Worm (Caenorhabditis elegans): ENCODE results near the gene spp-16.

Gene spp-16

ce11 chrV:10894601-10895000, 6.5 kb downstream of the spp-16 start, which contains the start of the genes F32D8.14 and F32D8.5 (continued):
- TF ChIP-seq lsy-2 (tag; optimal IDR thresholded peaks at IDR 0.05) (peak; percentile 87 to 89), ceh-8 (GFP tag; optimal IDR thresholded peaks at IDR 0.05) (peak; percentile 51), elt-3 (tag; optimal IDR thresholded peaks at IDR 0.05) (peak in 1 of 6 experiments; percentile 77), fkh-8 (tag; optimal IDR thresholded peaks at IDR 0.05) (peak; percentile 84)

DNA sequence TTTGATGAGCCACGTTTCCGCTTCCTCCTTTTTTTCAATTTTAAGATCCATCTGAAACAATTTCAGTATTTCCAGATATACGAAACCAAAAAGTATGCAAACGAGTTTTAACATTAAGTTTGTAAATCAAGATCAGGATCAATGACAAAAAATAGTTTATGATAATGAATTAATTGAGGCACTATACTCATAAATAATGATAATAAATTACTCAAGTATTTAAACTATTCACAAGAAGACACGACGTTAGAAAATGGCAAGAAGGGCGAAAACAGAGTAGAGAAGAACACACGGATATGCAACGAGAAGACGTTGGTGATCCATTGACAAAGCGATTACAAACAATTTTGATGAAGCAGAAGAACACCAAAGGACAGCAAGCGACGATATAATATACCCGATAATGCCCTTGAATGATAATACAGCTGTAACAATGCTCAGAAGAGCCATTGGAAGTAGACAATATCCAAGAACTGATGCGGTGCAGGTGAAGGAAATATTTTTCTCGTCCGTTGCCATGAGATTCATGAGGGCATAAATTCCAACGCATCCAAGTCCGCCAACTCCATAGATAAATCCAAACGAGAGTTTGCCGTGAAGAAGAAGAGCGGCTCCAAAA, 7.5 kb downstream of the spp-16 start, which contains the start of gene F32D8.4:
Gene F32D8.4, minus strand, starts transcription at position 51 of the 619 bp plus-strand sequence.
- TF ChIP-seq efl-1 (optimal IDR thresholded peaks at IDR 0.05) (no peak), efl-1 (GFP tag; optimal IDR thresholded peaks at IDR 0.05 in 1 of 2) (peak in 1 of 2 experiments; percentile 90), sox-4 (tag; optimal IDR thresholded peaks at IDR 0.05) (no peak), egl-13 (tag; optimal IDR thresholded peaks at IDR 0.05) (no peak)

DNA sequence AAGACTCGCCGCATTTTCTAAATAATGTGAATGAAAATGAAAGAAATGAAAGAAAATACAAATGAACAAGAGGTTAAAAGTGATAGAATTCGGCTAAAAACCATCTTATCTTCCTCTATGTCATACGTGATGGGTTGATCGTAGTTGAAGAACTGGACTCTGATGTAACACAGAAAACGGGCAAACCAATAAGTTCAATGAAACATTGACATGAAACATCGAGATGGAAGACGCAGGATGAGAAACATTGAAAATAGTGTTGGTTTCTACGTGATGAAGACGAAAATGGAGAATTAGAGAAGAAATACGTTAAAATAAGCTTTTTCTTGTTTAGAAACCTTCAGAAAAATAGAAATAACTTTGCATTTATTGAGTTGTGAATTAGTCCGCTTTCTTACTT, 10.1 kb downstream of the spp-16 start, which contains the start of gene F32D8.12:
Gene F32D8.12, minus strand, starts transcription at position 48 of the 400 bp plus-strand sequence.
- TF ChIP-seq C04F5.9 (tag; optimal IDR thresholded peaks at IDR 0.05) (no peak), jun-1 (tag; optimal IDR thresholded peaks at IDR 0.05) (no peak), mdl-1 (tag; optimal IDR thresholded peaks at IDR 0.05) (peak in 1 of 2 experiments; percentile 10), snu-23 (GFP tag; optimal IDR thresholded peaks at IDR 0.05) (peak; percentile 84), dsc-1 (tag; optimal IDR thresholded peaks at IDR 0.05) (peak; percentile 19), aly-2 (tag; optimal IDR thresholded peaks at IDR 0.05) (no peak), swsn-7 (tag; optimal IDR thresholded peaks at IDR 0.05) (peak; percentile 44), ceh-8 (GFP tag; optimal IDR thresholded peaks at IDR 0.05) (no peak), C34B4.2 (tag; optimal IDR thresholded peaks at IDR 0.05) (no peak), unc-98 (GFP tag; IDR thresholded peaks at IDR 0.05) (no peak), irx-1 (tag; optimal IDR thresholded peaks at IDR 0.05) (no peak), ceh-88 (GFP tag; IDR thresholded peaks at IDR 0.05) (no peak), elt-3 (tag; optimal IDR thresholded peaks at IDR 0.05) (peak in 2 of 6 experiments; percentile 41 to 62), nhr-20 (tag; optimal IDR thresholded peaks at IDR 0.05) (peak; percentile 82), fos-1 (tag; optimal IDR thresholded peaks at IDR 0.05) (no peak), mep-1 (tag; optimal IDR thresholded peaks at IDR 0.05) (no peak), fkh-8 (tag; optimal IDR thresholded peaks at IDR 0.05) (no peak), nhr-237 (tag; optimal IDR thresholded peaks at IDR 0.05) (no peak), nhr-76 (tag; optimal IDR thresholded peaks at IDR 0.05) (no peak), egl-27 (tag; optimal IDR thresholded peaks at IDR 0.05) (no peak), lsy-2 (tag; optimal IDR thresholded peaks at IDR 0.05) (peak; percentile 33 to 45), lin-39 (tag; optimal IDR thresholded peaks at IDR 0.05) (no peak), ama-1 (optimal IDR thresholded peaks at IDR 0.05) (peak; percentile 44), Y116A8C.19 (tag; optimal IDR thresholded peaks at IDR 0.05; ENCODE audit: borderline replicate concordance) (no peak), ets-5 (GFP tag; IDR thresholded peaks at IDR 0.05) (no peak), lin-15B (tag; optimal IDR thresholded peaks at IDR 0.05) (no peak), unc-130 (tag; optimal IDR thresholded peaks at IDR 0.05) (peak; percentile 57), hlh-17 (GFP tag; optimal IDR thresholded peaks at IDR 0.05; ENCODE audit: borderline replicate concordance) (no peak), unc-86 (tag; optimal IDR thresholded peaks at IDR 0.05) (no peak), efl-3 (GFP tag; optimal IDR thresholded peaks at IDR 0.05) (no peak), alr-1 (tag; optimal IDR thresholded peaks at IDR 0.05; ENCODE audit: borderline replicate concordance) (no peak), pqm-1 (tag; optimal IDR thresholded peaks at IDR 0.05) (no peak), lin-35 (GFP tag; optimal IDR thresholded peaks at IDR 0.05) (peak; percentile 23 to 59), blmp-1 (tag; optimal IDR thresholded peaks at IDR 0.05) (peak; percentile 55), nhr-71 (tag; optimal IDR thresholded peaks at IDR 0.05) (peak; percentile 86), zag-1 (tag; optimal IDR thresholded peaks at IDR 0.05) (no peak), isw-1 (GFP tag; IDR thresholded peaks at IDR 0.05) (no peak), snpc-4 (tag; optimal IDR thresholded peaks at IDR 0.05) (no peak), fkh-4 (tag; optimal IDR thresholded peaks at IDR 0.05; ENCODE audit: borderline replicate concordance) (no peak), lin-13 (GFP tag; optimal IDR thresholded peaks at IDR 0.05) (peak; percentile 9), nhr-12 (tag; optimal IDR thresholded peaks at IDR 0.05) (no peak), ces-1 (GFP tag; optimal IDR thresholded peaks at IDR 0.05) (no peak), nhr-28 (tag; optimal IDR thresholded peaks at IDR 0.05) (no peak), unc-30 (tag; optimal IDR thresholded peaks at IDR 0.05) (no peak), skn-1 (tag; optimal IDR thresholded peaks at IDR 0.05) (no peak)

All from whole organism, L1 larva.